Worm (Caenorhabditis elegans) whole organism, L2 larva: ENCODE data around the gene C23F12.9.

Experiments used
- C34F6.9 ChIP-seq: fragments of 150-350 bp; optimal IDR thresholded peaks from 2 replicates; lab custom pipeline; 2014; ENCODE audit warnings: missing biosample characterization, missing genetic modification characterization
- F13H6.1 ChIP-seq: sonication (generic microtip); optimal IDR thresholded peaks from 2 replicates; lab custom pipeline; 2016; ENCODE audit warnings: missing genetic modification characterization, missing compliant biosample characterization
- R02D3.7 ChIP-seq: fragments of 150-350 bp; optimal IDR thresholded peaks from 2 replicates; lab custom pipeline; 2014; ENCODE audit warnings: missing biosample characterization, missing genetic modification characterization
- Y55F3AM.14 ChIP-seq: fragments of 200-800 bp; sonication (Bioruptor generic); optimal IDR thresholded peaks from 2 replicates; lab custom pipeline; 2018; ENCODE audit warnings: mild to moderate bottlenecking, missing genetic modification characterization, missing compliant biosample characterization
- ZK546.5 ChIP-seq: sonication (generic microtip); optimal IDR thresholded peaks from 2 replicates; lab custom pipeline; 2017; ENCODE audit warnings: missing biosample characterization, missing genetic modification characterization
- ama-1 ChIP-seq: fragments of 150-350 bp; optimal IDR thresholded peaks from 2 replicates; lab custom pipeline; 2018; ENCODE audit warnings: inconsistent platforms
- ceh-16 ChIP-seq: fragments of 150-350 bp; optimal IDR thresholded peaks from 2 replicates; lab custom pipeline; 2014; ENCODE audit warnings: missing biosample characterization, missing genetic modification characterization
- crh-2 ChIP-seq: sonication (generic microtip); optimal IDR thresholded peaks from 2 replicates; lab custom pipeline; 2017; ENCODE audit warnings: missing biosample characterization, missing genetic modification characterization
- dmd-4 ChIP-seq: sonication (generic microtip); optimal IDR thresholded peaks from 2 replicates; lab custom pipeline; 2017; ENCODE audit warnings: missing biosample characterization, missing genetic modification characterization
- egl-27 ChIP-seq: sonication (generic microtip); optimal IDR thresholded peaks from 3 replicates; lab custom pipeline; 2017; ENCODE audit warnings: missing biosample characterization, missing genetic modification reagents, missing genetic modification characterization
- elt-3 ChIP-seq: sonication (generic microtip); optimal IDR thresholded peaks from 2 replicates; lab custom pipeline; 2017; ENCODE audit warnings: missing biosample characterization, missing genetic modification characterization
- fos-1 ChIP-seq: fragments of 150-350 bp; optimal IDR thresholded peaks from 2 replicates; lab custom pipeline; 2014; ENCODE audit warnings: missing biosample characterization, missing genetic modification characterization
- gmeb-1 ChIP-seq: fragments of 150-350 bp; optimal IDR thresholded peaks from 2 replicates; lab custom pipeline; 2014; ENCODE audit warnings: missing biosample characterization, missing genetic modification characterization
- lin-13 ChIP-seq: fragments of 150-350 bp; optimal IDR thresholded peaks from 2 replicates; lab custom pipeline; 2014; ENCODE audit warnings: missing biosample characterization, missing genetic modification reagents, missing genetic modification characterization
- lin-39 ChIP-seq: fragments of 150-350 bp; optimal IDR thresholded peaks from 2 replicates; lab custom pipeline; 2014; ENCODE audit warnings: missing biosample characterization, missing genetic modification reagents, missing genetic modification characterization
- lsy-2 ChIP-seq, 2 experiments: fragments of 150-350 bp in 1 of 2; sonication (generic microtip) in 1 of 2; optimal IDR thresholded peaks; 2 replicates each; lab custom pipeline; 2014 to 2017; ENCODE audit warnings: missing biosample characterization in 2 of 2, missing genetic modification characterization in 2 of 2
- mab-5 ChIP-seq: fragments of 150-350 bp; optimal IDR thresholded peaks from 2 replicates; lab custom pipeline; 2014; ENCODE audit warnings: missing biosample characterization, missing genetic modification characterization
- mbf-1 ChIP-seq: sonication (generic microtip); optimal IDR thresholded peaks from 2 replicates; lab custom pipeline; 2017; ENCODE audit warnings: missing biosample characterization, missing genetic modification characterization
- mdl-1 ChIP-seq, 2 experiments: fragments of 150-350 bp in 1 of 2; sonication (generic microtip) in 1 of 2; optimal IDR thresholded peaks; 2 replicates each; lab custom pipeline; 2017; ENCODE audit warnings: missing biosample characterization in 2 of 2, missing genetic modification characterization in 2 of 2
- nhr-10 ChIP-seq: sonication (generic microtip); optimal IDR thresholded peaks from 2 replicates; lab custom pipeline; 2017; ENCODE audit warnings: missing biosample characterization, missing genetic modification characterization
- nhr-11 ChIP-seq: fragments of 150-350 bp; optimal IDR thresholded peaks from 2 replicates; lab custom pipeline; 2014; ENCODE audit warnings: missing biosample characterization, missing genetic modification characterization
- nhr-12 ChIP-seq: fragments of 150-350 bp; optimal IDR thresholded peaks from 2 replicates; lab custom pipeline; 2014; ENCODE audit warnings: missing biosample characterization, missing genetic modification characterization
- nhr-129 ChIP-seq: fragments of 150-350 bp; optimal IDR thresholded peaks from 2 replicates; lab custom pipeline; 2014; ENCODE audit warnings: missing biosample characterization, missing genetic modification characterization
- nhr-21 ChIP-seq: fragments of 150-350 bp; optimal IDR thresholded peaks from 2 replicates; lab custom pipeline; 2014; ENCODE audit warnings: missing biosample characterization, missing genetic modification characterization
- nhr-23 ChIP-seq: fragments of 150-350 bp; optimal IDR thresholded peaks from 2 replicates; lab custom pipeline; 2014; ENCODE audit warnings: missing biosample characterization, missing genetic modification reagents, missing genetic modification characterization
- nhr-237 ChIP-seq: fragments of 150-350 bp; optimal IDR thresholded peaks from 2 replicates; lab custom pipeline; 2014; ENCODE audit warnings: missing biosample characterization, missing genetic modification characterization
- nhr-77 ChIP-seq: fragments of 150-350 bp; optimal IDR thresholded peaks from 2 replicates; lab custom pipeline; 2014; ENCODE audit warnings: missing biosample characterization, missing genetic modification characterization
- peb-1 ChIP-seq: fragments of 150-350 bp; optimal IDR thresholded peaks from 2 replicates; lab custom pipeline; 2014; ENCODE audit warnings: missing biosample characterization, missing genetic modification characterization
- sem-4 ChIP-seq: fragments of 150-350 bp; optimal IDR thresholded peaks from 2 replicates; lab custom pipeline; 2014; ENCODE audit warnings: missing biosample characterization, missing genetic modification reagents, missing genetic modification characterization
- skn-1 ChIP-seq: sonication (generic microtip); optimal IDR thresholded peaks from 2 replicates; lab custom pipeline; 2017; ENCODE audit warnings: missing biosample characterization, missing genetic modification characterization
- sma-3 ChIP-seq: sonication (generic microtip); optimal IDR thresholded peaks from 2 replicates; lab custom pipeline; 2016; ENCODE audit warnings: missing genetic modification reagents, missing genetic modification characterization, missing compliant biosample characterization
- unc-39 ChIP-seq: fragments of 150-350 bp; optimal IDR thresholded peaks from 2 replicates; lab custom pipeline; 2014; ENCODE audit warnings: missing biosample characterization, missing genetic modification characterization
- unc-55 ChIP-seq: fragments of 150-350 bp; sonication (generic microtip); optimal IDR thresholded peaks from 3 replicates; lab custom pipeline; 2014; ENCODE audit warnings: missing biosample characterization, missing genetic modification reagents, missing genetic modification characterization
- unc-62 ChIP-seq: fragments of 150-350 bp; optimal IDR thresholded peaks from 2 replicates; lab custom pipeline; 2014; ENCODE audit warnings: missing biosample characterization, missing genetic modification reagents, missing genetic modification characterization
- zag-1 ChIP-seq: fragments of 150-350 bp; optimal IDR thresholded peaks from 2 replicates; lab custom pipeline; 2014; ENCODE audit warnings: missing biosample characterization, missing genetic modification characterization
- ztf-11 ChIP-seq: sonication (generic microtip); optimal IDR thresholded peaks from 2 replicates; lab custom pipeline; 2017; ENCODE audit warnings: missing biosample characterization, missing genetic modification characterization
- ztf-4 ChIP-seq: fragments of 150-350 bp; optimal IDR thresholded peaks from 2 replicates; lab custom pipeline; 2014; ENCODE audit warnings: missing biosample characterization, missing genetic modification characterization

The C23F12.9 gene

ce11 chrX:9372221-9372620, 21.6 kb upstream of the C23F12.9 start:
- TF ChIP-seq ztf-4 (tag; lab: Kevin White, UChicago) (no peak), unc-62 (GFP tag; lab: Kevin White, UChicago) (no peak), R02D3.7 (no peak), mab-5 (tag; lab: Kevin White, UChicago) (no peak), nhr-10 (no peak), ztf-11 (tag; lab: Kevin White, UChicago) (no peak), C34F6.9 (tag; lab: Kevin White, UChicago) (no peak), nhr-11 (no peak), nhr-12 (tag; lab: Kevin White, UChicago) (no peak), mbf-1 (tag; lab: Kevin White, UChicago) (no peak), nhr-21 (no peak), lin-39 (tag; lab: Kevin White, UChicago) (no peak), nhr-77 (no peak)

- TF ChIP-seq nhr-10 (no peak), dmd-4 (no peak), F13H6.1 (tag; lab: Kevin White, UChicago) (peak; percentile 48), nhr-129 (tag; lab: Kevin White, UChicago) (peak; percentile 61), sma-3 (GFP tag; lab: Kevin White, UChicago) (peak; percentile 34), lsy-2 (tag; optimal IDR thresholded peaks at IDR 0.05; lab: Kevin White, UChicago) (peak in 1 of 2 experiments; percentile 26), fos-1 (tag; lab: Kevin White, UChicago) (peak; percentile 17), ztf-4 (tag; lab: Kevin White, UChicago) (no peak), Y55F3AM.14 (peak; percentile 41), lin-13 (GFP tag; lab: Kevin White, UChicago) (peak; percentile 30), crh-2 (tag; lab: Kevin White, UChicago) (peak; percentile 26), egl-27 (tag; lab: Kevin White, UChicago) (no peak), unc-39 (tag; lab: Kevin White, UChicago) (no peak), unc-55 (GFP tag; lab: Kevin White, UChicago) (peak; percentile 34), ceh-16 (tag; lab: Kevin White, UChicago) (peak; percentile 1)
Observed at ce11 chrX:9372987-9373386, 20.9 kb upstream of the C23F12.9 start.

- TF ChIP-seq mdl-1 (tag; optimal IDR thresholded peaks at IDR 0.05; lab: Kevin White, UChicago), result no peak
- TF ChIP-seq nhr-129 (tag; lab: Kevin White, UChicago), result no peak
- no peak for TF ChIP-seq nhr-23 (tag; lab: Kevin White, UChicago)
- TF ChIP-seq peb-1 (tag; lab: Kevin White, UChicago), result no peak
- TF ChIP-seq nhr-237 (tag; lab: Kevin White, UChicago), result no peak
- TF ChIP-seq sem-4 (tag; lab: Kevin White, UChicago), result no peak
- no peak for TF ChIP-seq dmd-4
- no peak for TF ChIP-seq elt-3 (tag; lab: Kevin White, UChicago)
- TF ChIP-seq, all 48 proteins: peak for 0
Observed at ce11 chrX:9373729-9374128, 20.1 kb upstream of the C23F12.9 start.

- no peak for TF ChIP-seq skn-1 (tag; lab: Kevin White, UChicago)
- TF ChIP-seq lsy-2 (tag; optimal IDR thresholded peaks at IDR 0.05; lab: Kevin White, UChicago), result no peak
- TF ChIP-seq gmeb-1, result no peak
- no peak for TF ChIP-seq crh-2 (tag; lab: Kevin White, UChicago)
- TF ChIP-seq zag-1 (tag; lab: Kevin White, UChicago), result no peak
- no peak for TF ChIP-seq ZK546.5 (tag; lab: Kevin White, UChicago)
- TF ChIP-seq, all 48 proteins: peak for 0
Observed at ce11 chrX:9387041-9387440, 6.8 kb upstream of the C23F12.9 start, which contains the start of gene C23F12.4. TSS of gene C23F12.4 (plus strand) at chrX:9387341.

DNA sequence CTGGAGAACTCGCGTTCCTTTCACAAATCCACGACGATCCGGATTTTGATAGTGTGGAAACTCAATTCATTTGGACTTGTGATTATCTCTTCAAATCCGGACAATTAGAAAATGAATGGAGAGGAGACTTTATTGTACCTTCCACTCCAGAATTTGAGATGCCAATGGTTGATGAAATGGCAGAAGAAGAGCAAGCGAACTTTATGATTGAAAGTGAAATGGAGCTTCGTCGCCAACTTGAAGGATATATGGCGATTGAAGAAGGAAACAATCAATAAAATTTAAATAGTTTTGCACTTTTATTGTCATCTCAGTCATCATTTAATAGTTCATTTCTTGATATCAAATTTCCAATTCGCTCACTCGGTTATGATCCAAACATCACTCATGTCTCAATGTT, 5.2 kb upstream of the C23F12.9 start:
- TF ChIP-seq gmeb-1 (no peak), peb-1 (tag; lab: Kevin White, UChicago) (no peak), nhr-237 (tag; lab: Kevin White, UChicago) (no peak), ama-1 (lab: Kevin White, UChicago) (no peak), lsy-2 (tag; optimal IDR thresholded peaks at IDR 0.05; lab: Kevin White, UChicago) (no peak), C34F6.9 (tag; lab: Kevin White, UChicago) (no peak), sma-3 (GFP tag; lab: Kevin White, UChicago) (no peak), R02D3.7 (no peak), nhr-21 (no peak)
- TF ChIP-seq, all 48 proteins: peak for 0
